Worm (Caenorhabditis elegans): Measurements from ENCODE around the gene cima-1.
A peak's percentile ranks its signal among the peaks of the same experiment; 100 is the strongest.

cima-1 gene

ce11 chrIV:7650433-7650832, 826 bp upstream of the cima-1 start:
- TF ChIP-seq ceh-18 (tag; optimal IDR thresholded peaks at IDR 0.05) = no peak
- peak; percentile 62 for TF ChIP-seq nfya-1 (tag; optimal IDR thresholded peaks at IDR 0.05)
- no peak for TF ChIP-seq fax-1 (tag; optimal IDR thresholded peaks at IDR 0.05)

DNA sequence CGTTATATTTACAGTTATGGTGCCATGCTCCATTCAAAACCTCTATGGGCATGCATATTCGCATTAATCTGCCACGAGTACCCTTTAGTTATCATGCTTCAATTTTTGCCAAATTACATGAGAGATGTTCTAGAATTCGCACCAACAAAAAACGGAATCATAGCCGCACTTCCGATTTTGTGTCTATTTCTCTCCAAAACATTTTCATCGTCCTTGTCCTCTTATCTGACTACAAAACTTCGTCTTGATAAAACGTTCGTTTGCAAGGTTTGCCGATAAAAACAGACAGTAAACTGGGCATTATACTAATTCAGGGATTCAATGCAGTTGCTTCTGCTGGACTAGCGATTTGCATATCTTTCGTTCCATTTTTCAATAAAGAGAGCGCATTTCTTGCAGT, 1.9 kb downstream of the cima-1 start:
- peak; percentile 45 for TF ChIP-seq elt-2 (tag; optimal IDR thresholded peaks at IDR 0.05)
- TF ChIP-seq madf-2 (tag; optimal IDR thresholded peaks at IDR 0.05) = no peak

- TF ChIP-seq K09A11.1 (tag; optimal IDR thresholded peaks at IDR 0.05; ENCODE audit: insufficient read depth) = no peak
- no peak for TF ChIP-seq sox-4 (tag; optimal IDR thresholded peaks at IDR 0.05)
- TF ChIP-seq che-1 (tag; optimal IDR thresholded peaks at IDR 0.05) = no peak
- TF ChIP-seq npax-4 (tag; optimal IDR thresholded peaks at IDR 0.05) = no peak
- TF ChIP-seq ceh-24 (tag; optimal IDR thresholded peaks at IDR 0.05) = no peak
- no peak for TF ChIP-seq pat-9 (tag; optimal IDR thresholded peaks at IDR 0.05)
- peak; percentile 46 for TF ChIP-seq tbx-7 (tag; optimal IDR thresholded peaks at IDR 0.05)
- TF ChIP-seq F13H6.1 (tag; optimal IDR thresholded peaks at IDR 0.05) = peak; percentile 15
- TF ChIP-seq hlh-6 (tag; optimal IDR thresholded peaks at IDR 0.05) = no peak
- TF ChIP-seq fkh-6 (tag; optimal IDR thresholded peaks at IDR 0.05) = no peak
- TF ChIP-seq madf-2 (tag; optimal IDR thresholded peaks at IDR 0.05) = no peak
- peak; percentile 45 for TF ChIP-seq ets-4 (tag; optimal IDR thresholded peaks at IDR 0.05)
- TF ChIP-seq gmeb-2 (tag; optimal IDR thresholded peaks at IDR 0.05) = no peak
- peak; percentile 79 for TF ChIP-seq ceh-14 (tag; optimal IDR thresholded peaks at IDR 0.05)
- TF ChIP-seq ztf-16 (tag; optimal IDR thresholded peaks at IDR 0.05) = no peak
- TF ChIP-seq hlh-13 (GFP tag; optimal IDR thresholded peaks at IDR 0.05) = no peak
- TF ChIP-seq ahr-1 (tag; optimal IDR thresholded peaks at IDR 0.05) = peak; percentile 58
- peak; percentile 74 for TF ChIP-seq fax-1 (tag; optimal IDR thresholded peaks at IDR 0.05)
- peak; percentile 78 for TF ChIP-seq rnt-1 (tag; optimal IDR thresholded peaks at IDR 0.05)
- TF ChIP-seq ceh-2 (tag; optimal IDR thresholded peaks at IDR 0.05) = peak; percentile 58
- TF ChIP-seq ceh-6 (GFP tag; optimal IDR thresholded peaks at IDR 0.05) = no peak
- TF ChIP-seq syd-9 (tag; optimal IDR thresholded peaks at IDR 0.05) = peak; percentile 29
- TF ChIP-seq ceh-48 (tag; optimal IDR thresholded peaks at IDR 0.05) = no peak
- TF ChIP-seq elt-2 (tag; optimal IDR thresholded peaks at IDR 0.05) = peak; percentile 43
- TF ChIP-seq pag-3 (tag; optimal IDR thresholded peaks at IDR 0.05; ENCODE audit: borderline replicate concordance) = peak; percentile 33
- TF ChIP-seq K02D7.2 (tag; optimal IDR thresholded peaks at IDR 0.05) = no peak
- no peak for TF ChIP-seq pha-2 (tag; optimal IDR thresholded peaks at IDR 0.05)
- TF ChIP-seq tbx-2 (tag; optimal IDR thresholded peaks at IDR 0.05) = peak; percentile 89
- TF ChIP-seq ceh-31 (tag; optimal IDR thresholded peaks at IDR 0.05) = peak; percentile 91
- TF ChIP-seq ceh-18 (tag; optimal IDR thresholded peaks at IDR 0.05) = peak; percentile 19
- no peak for TF ChIP-seq nhr-232 (tag; optimal IDR thresholded peaks at IDR 0.05)
- TF ChIP-seq Y22D7AL.16 (tag; optimal IDR thresholded peaks at IDR 0.05) = no peak
- TF ChIP-seq hlh-30 (tag; optimal IDR thresholded peaks at IDR 0.05; ENCODE audit: insufficient read depth) = no peak
- TF ChIP-seq C08G9.2 (tag; optimal IDR thresholded peaks at IDR 0.05) = peak; percentile 100
- TF ChIP-seq unc-42 (tag; optimal IDR thresholded peaks at IDR 0.05) = peak; percentile 41
- no peak for TF ChIP-seq pros-1 (tag; optimal IDR thresholded peaks at IDR 0.05)
- peak; percentile 56 for TF ChIP-seq zip-5 (tag; optimal IDR thresholded peaks at IDR 0.05)
- TF ChIP-seq nfya-1 (tag; optimal IDR thresholded peaks at IDR 0.05) = peak; percentile 52
- no peak for TF ChIP-seq lim-6 (tag; optimal IDR thresholded peaks at IDR 0.05)
- TF ChIP-seq unc-55 (GFP tag; optimal IDR thresholded peaks at IDR 0.05) = no peak
- no peak for TF ChIP-seq mec-3 (tag; optimal IDR thresholded peaks at IDR 0.05; ENCODE audit: borderline replicate concordance)
- peak; percentile 56 for TF ChIP-seq ceh-30 (tag; optimal IDR thresholded peaks at IDR 0.05)
- TF ChIP-seq eyg-1 (tag; optimal IDR thresholded peaks at IDR 0.05) = no peak
- TF ChIP-seq dmd-4 (tag; optimal IDR thresholded peaks at IDR 0.05; ENCODE audit: borderline replicate concordance) = peak; percentile 54
- peak; percentile 76 for TF ChIP-seq ref-2 (tag; optimal IDR thresholded peaks at IDR 0.05)
- peak; percentile 60 for TF ChIP-seq hlh-8 (tag; optimal IDR thresholded peaks at IDR 0.05)
- TF ChIP-seq ceh-34 (tag; optimal IDR thresholded peaks at IDR 0.05) = peak; percentile 54
- no peak for TF ChIP-seq pqm-1 (tag; optimal IDR thresholded peaks at IDR 0.05)
Observed at ce11 chrIV:7654212-7654778, 3.0 kb downstream of the cima-1 start, which contains the start of gene nrde-4. Gene nrde-4 (minus strand): TSS chrIV:7654262.

Measured in whole organism, late embryonic.